Fruit fly (Drosophila melanogaster): ENCODE measurements around the gene CG42750.

Gene CG42750

DNA sequence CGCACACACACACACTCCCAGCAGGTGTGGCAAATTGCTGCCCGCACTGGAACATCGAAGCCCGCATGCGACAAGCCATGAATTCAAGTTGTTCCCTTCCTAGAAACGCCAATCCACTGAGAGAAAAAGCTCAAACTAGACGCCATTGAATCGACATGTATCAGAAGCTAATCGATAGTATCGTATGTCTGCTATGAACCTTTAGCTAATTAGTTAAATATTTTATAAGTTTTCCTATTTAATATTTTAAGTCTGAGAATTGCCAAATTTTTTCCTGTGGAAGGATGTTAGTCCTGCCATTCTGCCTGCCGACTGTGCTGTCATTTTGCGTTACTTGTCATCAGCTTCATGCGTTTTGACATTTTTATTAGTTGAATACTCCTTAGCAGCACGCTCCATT lies 7.8 kb downstream of the CG42750 start (continued):
- TF ChIP-seq MBD-R2 (GFP tag; IDR thresholded peaks at IDR 0.05), result 0 out of 2 replicates have a peak, but pooled peaks have one; percentile 16
- no peak for TF ChIP-seq gsb (GFP tag; IDR thresholded peaks at IDR 0.05)
- TF ChIP-seq Ptx1 (GFP tag; IDR thresholded peaks at IDR 0.05), result 0 out of 2 replicates have a peak, but pooled peaks have one; percentile 9
- TF ChIP-seq z (GFP tag; IDR thresholded peaks at IDR 0.05), result no peak
- peak; percentile 13 for TF ChIP-seq NfI (GFP tag; optimal IDR thresholded peaks at IDR 0.05)
- TF ChIP-seq CoRest (tag; optimal IDR thresholded peaks at IDR 0.05), result no peak
- peak; percentile 30 for TF ChIP-seq grau (tag; optimal IDR thresholded peaks at IDR 0.05)
- TF ChIP-seq CG7839 (tag; optimal IDR thresholded peaks at IDR 0.05), result peak; percentile 25
- TF ChIP-seq CG1233 (GFP tag; optimal IDR thresholded peaks at IDR 0.05), result no peak
- no peak for TF ChIP-seq CG2202 (tag; optimal IDR thresholded peaks at IDR 0.05)
- no peak for TF ChIP-seq CG9727 (GFP tag; optimal IDR thresholded peaks at IDR 0.05)
- TF ChIP-seq Kr (GFP tag; optimal IDR thresholded peaks at IDR 0.05), result no peak
- TF ChIP-seq Med (GFP tag), result no peak
- TF ChIP-seq Pdp1 (GFP tag; optimal IDR thresholded peaks at IDR 0.05), result no peak
- no peak for TF ChIP-seq CG15696 (tag; optimal IDR thresholded peaks at IDR 0.05)
- TF ChIP-seq CG15479 (GFP tag; optimal IDR thresholded peaks at IDR 0.05), result no peak
- no peak for TF ChIP-seq kay (GFP tag; optimal IDR thresholded peaks at IDR 0.05)
- no peak for TF ChIP-seq chif (GFP tag; optimal IDR thresholded peaks at IDR 0.05)
- no peak for TF ChIP-seq ttk (GFP tag; IDR thresholded peaks at IDR 0.05)
- TF ChIP-seq ssp (GFP tag; IDR thresholded peaks at IDR 0.05), result no peak
- no peak for TF ChIP-seq CG16815 (GFP tag; optimal IDR thresholded peaks at IDR 0.05)
- no peak for TF ChIP-seq CG12659 (GFP tag; optimal IDR thresholded peaks at IDR 0.05)
- TF ChIP-seq slou (GFP tag; optimal IDR thresholded peaks at IDR 0.05), result no peak
- peak; percentile 43 for TF ChIP-seq Meics (GFP tag; optimal IDR thresholded peaks at IDR 0.05)
- peak; percentile 72 for TF ChIP-seq CG18599 (GFP tag; optimal IDR thresholded peaks at IDR 0.05)
- 0 out of 2 replicates have a peak, but pooled peaks have one; percentile 10 for TF ChIP-seq CG11085 (GFP tag; IDR thresholded peaks at IDR 0.05)
- no peak for TF ChIP-seq CG13894 (tag; optimal IDR thresholded peaks at IDR 0.05)
- TF ChIP-seq Dp (GFP tag; optimal IDR thresholded peaks at IDR 0.05), result no peak
- no peak for TF ChIP-seq hth (optimal IDR thresholded peaks at IDR 0.05)
- no peak for TF ChIP-seq gt (GFP tag; IDR thresholded peaks at IDR 0.05)
- no peak for TF ChIP-seq CG3995 (GFP tag; optimal IDR thresholded peaks at IDR 0.05)
- no peak for TF ChIP-seq Poxn (GFP tag; IDR thresholded peaks at IDR 0.05)
- no peak for TF ChIP-seq wor (GFP tag; IDR thresholded peaks at IDR 0.05)
- peak; percentile 53 for TF ChIP-seq CG11504 (tag; optimal IDR thresholded peaks at IDR 0.05)
- no peak for TF ChIP-seq H15 (GFP tag; IDR thresholded peaks at IDR 0.05)
- TF ChIP-seq tin (GFP tag; optimal IDR thresholded peaks at IDR 0.05), result no peak
- no peak for TF ChIP-seq CG4617 (GFP tag; optimal IDR thresholded peaks at IDR 0.05; ENCODE audit: borderline replicate concordance)
- TF ChIP-seq CG9932 (GFP tag; IDR thresholded peaks at IDR 0.05), result 0 out of 2 replicates have a peak, but pooled peaks have one; percentile 41
- TF ChIP-seq Eip74EF (GFP tag; optimal IDR thresholded peaks at IDR 0.05), result no peak
- no peak for TF ChIP-seq dpn (GFP tag; optimal IDR thresholded peaks at IDR 0.05)
- TF ChIP-seq CG32767 (GFP tag; IDR thresholded peaks at IDR 0.05), result no peak
- no peak for TF ChIP-seq schlank (tag; optimal IDR thresholded peaks at IDR 0.05)

DNA sequence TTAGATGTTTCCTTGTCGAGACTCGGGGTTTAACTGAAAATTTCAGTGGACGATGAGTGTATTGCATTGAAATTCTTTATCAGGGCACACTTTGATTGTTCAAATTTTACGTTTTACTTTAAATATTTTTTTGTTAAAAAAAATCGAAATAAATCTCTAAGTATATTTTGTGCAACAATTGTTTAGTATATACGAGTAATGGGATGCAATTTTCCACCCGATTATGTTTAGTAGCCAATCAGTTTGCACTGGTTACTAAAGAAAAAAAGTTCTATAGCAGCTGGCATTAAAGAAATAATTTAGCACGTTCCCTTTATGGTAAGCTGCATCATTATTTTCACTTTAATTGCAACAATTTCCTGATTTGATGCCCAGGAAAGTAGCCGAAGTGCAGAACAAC lies 17.7 kb downstream of the CG42750 start, which contains the start of gene CG31788:
CG31788 (minus strand) TSS at position 101 of the 400 bp plus-strand sequence.
- TF ChIP-seq Taf1 (GFP tag; IDR thresholded peaks at IDR 0.05), result no peak
- TF ChIP-seq Nf-YA (GFP tag; IDR thresholded peaks at IDR 0.05), result no peak
- TF ChIP-seq Myb (GFP tag; optimal IDR thresholded peaks at IDR 0.05), result no peak
- no peak for TF ChIP-seq ATbp (GFP tag; optimal IDR thresholded peaks at IDR 0.05)
- no peak for TF ChIP-seq MTF-1 (GFP tag; optimal IDR thresholded peaks at IDR 0.05; ENCODE audit: borderline replicate concordance)
- no peak for TF ChIP-seq CG10462 (GFP tag; optimal IDR thresholded peaks at IDR 0.05)
- no peak for TF ChIP-seq jumu (GFP tag; optimal IDR thresholded peaks at IDR 0.05)
- TF ChIP-seq D19A (tag; optimal IDR thresholded peaks at IDR 0.05), result no peak
- TF ChIP-seq pzg (GFP tag; optimal IDR thresholded peaks at IDR 0.05), result no peak
- no peak for TF ChIP-seq emc (GFP tag; optimal IDR thresholded peaks at IDR 0.05)
- no peak for TF ChIP-seq Gsc (GFP tag; IDR thresholded peaks at IDR 0.05)
- no peak for TF ChIP-seq CG2889 (GFP tag; IDR thresholded peaks at IDR 0.05)
- no peak for TF ChIP-seq CG3065 (GFP tag; optimal IDR thresholded peaks at IDR 0.05)

Measured in whole organism, embryonic.